Fruit fly (Drosophila melanogaster): ENCODE measurements around the gene CG31313.

- TF ChIP-seq CrebA (GFP tag; optimal IDR thresholded peaks at IDR 0.05; ENCODE audit: borderline replicate concordance), result no peak
- no peak for TF ChIP-seq h (GFP tag; optimal IDR thresholded peaks at IDR 0.05)
- no peak for TF ChIP-seq Hr78 (GFP tag; optimal IDR thresholded peaks at IDR 0.05)
- no peak for TF ChIP-seq Abd-B (GFP tag; optimal IDR thresholded peaks at IDR 0.05)
- no peak for TF ChIP-seq Vsx2 (GFP tag; optimal IDR thresholded peaks at IDR 0.05; ENCODE audit: partially characterized antibody)
- TF ChIP-seq OdsH (GFP tag; optimal IDR thresholded peaks at IDR 0.05), result no peak
- TF ChIP-seq fru (GFP tag; optimal IDR thresholded peaks at IDR 0.05), result peak; percentile 10
- peak in 1 of 2 experiments; percentile 18 for TF ChIP-seq foxo (GFP tag; optimal IDR thresholded peaks at IDR 0.05)
- TF ChIP-seq psq (GFP tag; optimal IDR thresholded peaks at IDR 0.05), result no peak
- no peak for TF ChIP-seq br (GFP tag; optimal IDR thresholded peaks at IDR 0.05)
Observed at dm6 chr3R:14597935-14598424, 30.8 kb upstream of the CG31313 start.
